Worm (Caenorhabditis elegans): Measurements from ENCODE around the gene clec-231.

The clec-231 gene

DNA sequence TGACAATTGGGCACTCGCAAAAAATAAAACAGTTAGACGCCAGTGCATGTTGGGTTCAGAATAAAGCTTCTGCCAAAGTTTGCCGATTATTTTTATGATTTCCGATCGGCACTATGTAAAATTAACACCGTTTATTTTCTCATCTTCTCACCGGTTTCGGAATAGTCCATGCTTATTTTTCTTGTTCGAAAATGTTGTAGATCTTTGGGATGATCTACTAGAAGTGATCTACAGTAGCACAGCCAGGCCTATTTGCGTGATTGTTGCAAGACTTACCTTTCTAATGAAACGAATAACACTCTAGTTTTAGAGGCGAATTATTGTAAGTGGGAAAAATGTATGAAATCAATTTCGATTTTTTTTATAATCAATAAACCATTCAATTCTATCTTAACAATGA lies at the start of gene clec-231:
Gene clec-231, minus strand, starts transcription at position 101 of the 400 bp plus-strand sequence.
- no peak for TF ChIP-seq ceh-8 (GFP tag; optimal IDR thresholded peaks at IDR 0.05)

- TF ChIP-seq ces-1 (GFP tag; optimal IDR thresholded peaks at IDR 0.05): no peak
- TF ChIP-seq lin-35 (GFP tag; optimal IDR thresholded peaks at IDR 0.05): no peak
- no peak for TF ChIP-seq efl-1 (optimal IDR thresholded peaks at IDR 0.05)
- TF ChIP-seq efl-1 (GFP tag; optimal IDR thresholded peaks at IDR 0.05 in 1 of 2): peak in 1 of 2 experiments; percentile 40
- TF ChIP-seq blmp-1 (tag; optimal IDR thresholded peaks at IDR 0.05): no peak
- TF ChIP-seq efl-3 (GFP tag; optimal IDR thresholded peaks at IDR 0.05): no peak
- no peak for TF ChIP-seq ceh-90 (tag; optimal IDR thresholded peaks at IDR 0.05)
- peak; percentile 89 for TF ChIP-seq hlh-4 (tag; optimal IDR thresholded peaks at IDR 0.05)
- no peak for TF ChIP-seq tbx-2 (tag; optimal IDR thresholded peaks at IDR 0.05)
- TF ChIP-seq aha-1 (tag; optimal IDR thresholded peaks at IDR 0.05): no peak
- TF ChIP-seq mdl-1 (tag; optimal IDR thresholded peaks at IDR 0.05): no peak
- TF ChIP-seq tlp-1 (tag; optimal IDR thresholded peaks at IDR 0.05): no peak
- no peak for TF ChIP-seq unc-98 (GFP tag; IDR thresholded peaks at IDR 0.05)
Measured at ce11 chrV:15399691-15400377, 49.3 kb upstream of the clec-231 start, which contains the start of the genes T06E6.15 and sri-7. TSS of gene T06E6.15 (minus strand) at chrV:15399791. TSS of gene sri-7 (plus strand) at chrV:15400327.

DNA sequence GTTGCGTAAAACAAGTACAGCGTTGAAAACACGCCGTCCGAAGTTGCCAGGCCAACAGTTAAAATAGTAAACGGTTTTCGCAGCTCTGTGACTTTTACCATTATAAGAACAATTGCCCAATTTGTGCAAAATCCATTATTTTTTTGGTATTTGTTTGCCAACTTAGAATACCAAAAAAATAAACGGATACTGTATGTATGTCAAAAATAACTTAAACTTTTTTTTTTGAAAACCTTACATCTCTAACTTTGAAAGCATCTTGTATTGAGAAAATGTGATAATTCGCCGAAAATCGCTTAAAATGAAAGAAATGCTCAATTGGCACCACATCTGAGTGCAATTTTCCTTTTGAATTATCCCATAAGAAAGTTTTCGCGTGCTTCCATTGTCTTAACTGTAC lies 48.2 kb upstream of the clec-231 start, which contains the start of gene fbxa-199:
Gene fbxa-199, minus strand, starts transcription at position 101 of the 400 bp plus-strand sequence.
- TF ChIP-seq F16B12.6 (tag; optimal IDR thresholded peaks at IDR 0.05): no peak
- no peak for TF ChIP-seq swsn-7 (tag; optimal IDR thresholded peaks at IDR 0.05)
- TF ChIP-seq unc-130 (tag; optimal IDR thresholded peaks at IDR 0.05): no peak
- no peak for TF ChIP-seq nhr-28 (tag; optimal IDR thresholded peaks at IDR 0.05)
- TF ChIP-seq efl-1 (optimal IDR thresholded peaks at IDR 0.05): no peak
- TF ChIP-seq efl-1 (GFP tag; optimal IDR thresholded peaks at IDR 0.05 in 1 of 2): no peak
- no peak for TF ChIP-seq zag-1 (tag; optimal IDR thresholded peaks at IDR 0.05)
- no peak for TF ChIP-seq hpl-2 (GFP tag; optimal IDR thresholded peaks at IDR 0.05)
- TF ChIP-seq nhr-12 (tag; optimal IDR thresholded peaks at IDR 0.05): no peak
- TF ChIP-seq aly-2 (tag; optimal IDR thresholded peaks at IDR 0.05): no peak
- TF ChIP-seq pag-3 (tag; optimal IDR thresholded peaks at IDR 0.05; ENCODE audit: borderline replicate concordance, insufficient read depth): no peak

ce11 chrV:15397139-15397538 lies 46.6 kb upstream of the clec-231 start:
- TF ChIP-seq mdl-1 (tag; optimal IDR thresholded peaks at IDR 0.05) (no peak), hpl-2 (GFP tag; optimal IDR thresholded peaks at IDR 0.05) (no peak), ama-1 (optimal IDR thresholded peaks at IDR 0.05) (no peak), sox-4 (tag; optimal IDR thresholded peaks at IDR 0.05) (no peak)

- TF ChIP-seq efl-1 (optimal IDR thresholded peaks at IDR 0.05) (no peak), efl-1 (GFP tag; optimal IDR thresholded peaks at IDR 0.05 in 1 of 2) (peak in 1 of 2 experiments; percentile 95), lin-35 (GFP tag; optimal IDR thresholded peaks at IDR 0.05) (peak in 1 of 2 experiments; percentile 7), lin-15B (tag; optimal IDR thresholded peaks at IDR 0.05) (no peak), irx-1 (tag; optimal IDR thresholded peaks at IDR 0.05) (no peak)
Measured at ce11 chrV:15395347-15395746, 44.8 kb upstream of the clec-231 start, which contains the start of gene cyb-3. TSS of gene cyb-3 (plus strand) at chrV:15395696.

DNA sequence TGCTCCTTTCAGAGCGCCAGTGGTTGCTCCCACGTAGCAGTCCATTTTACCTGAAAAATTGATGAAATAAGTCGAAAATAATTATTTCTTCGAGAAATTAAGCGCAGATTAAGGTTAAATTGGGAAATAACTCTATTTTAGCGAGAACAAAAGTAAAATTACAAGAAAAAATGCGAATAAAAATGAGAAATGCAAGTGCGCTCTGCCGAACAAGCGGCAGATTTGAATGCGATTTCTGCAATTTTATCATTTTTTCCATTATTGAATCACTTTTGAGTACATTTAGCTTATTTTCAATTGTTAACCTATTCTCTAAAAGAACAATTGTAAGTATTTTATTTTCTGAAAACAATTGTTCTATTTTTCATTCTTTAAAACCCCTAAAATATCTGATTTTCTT lies 44.4 kb upstream of the clec-231 start, which contains the start of gene T06E6.1:
Gene T06E6.1, minus strand, starts transcription at position 56 of the 400 bp plus-strand sequence.
- TF ChIP-seq egl-13 (tag; optimal IDR thresholded peaks at IDR 0.05): no peak
- TF ChIP-seq egl-27 (tag; optimal IDR thresholded peaks at IDR 0.05): no peak
- TF ChIP-seq mef-2 (tag; optimal IDR thresholded peaks at IDR 0.05): no peak
- TF ChIP-seq fkh-10 (GFP tag; optimal IDR thresholded peaks at IDR 0.05): no peak
- no peak for TF ChIP-seq grh-1 (GFP tag; IDR thresholded peaks at IDR 0.05)
- no peak for TF ChIP-seq lin-39 (tag; optimal IDR thresholded peaks at IDR 0.05)
- no peak for TF ChIP-seq lin-14 (GFP tag; optimal IDR thresholded peaks at IDR 0.05)
- TF ChIP-seq ama-1 (optimal IDR thresholded peaks at IDR 0.05): no peak
- no peak for TF ChIP-seq unc-98 (GFP tag; IDR thresholded peaks at IDR 0.05)
- TF ChIP-seq efl-1 (optimal IDR thresholded peaks at IDR 0.05): peak; percentile 39 to 78
- peak; percentile 86 to 98 for TF ChIP-seq efl-1 (GFP tag; optimal IDR thresholded peaks at IDR 0.05 in 1 of 2)
- no peak for TF ChIP-seq nhr-11 (tag; optimal IDR thresholded peaks at IDR 0.05)
- TF ChIP-seq pag-3 (tag; optimal IDR thresholded peaks at IDR 0.05; ENCODE audit: borderline replicate concordance, insufficient read depth): no peak
- TF ChIP-seq lsy-2 (tag; optimal IDR thresholded peaks at IDR 0.05): peak in 1 of 2 experiments; percentile 7
- TF ChIP-seq aly-2 (tag; optimal IDR thresholded peaks at IDR 0.05): no peak
- TF ChIP-seq ces-1 (GFP tag; optimal IDR thresholded peaks at IDR 0.05): no peak
- peak; percentile 68 to 90 for TF ChIP-seq lin-35 (GFP tag; optimal IDR thresholded peaks at IDR 0.05)
- TF ChIP-seq ceh-88 (GFP tag; IDR thresholded peaks at IDR 0.05): no peak
- no peak for TF ChIP-seq elt-3 (tag; optimal IDR thresholded peaks at IDR 0.05)
- no peak for TF ChIP-seq nhr-76 (tag; optimal IDR thresholded peaks at IDR 0.05)
- no peak for TF ChIP-seq dsc-1 (tag; optimal IDR thresholded peaks at IDR 0.05)
- peak; percentile 66 to 86 (median 77) for TF ChIP-seq dpl-1 (GFP tag; optimal IDR thresholded peaks at IDR 0.05)
